Worm (Caenorhabditis elegans) whole organism, L2 larva: ENCODE measurements around the gene gap-1.

ENCODE experiments used
- aly-2 ChIP-seq: fragments of 150-350 bp; optimal IDR thresholded peaks from 2 replicates; lab custom pipeline; 2014; ENCODE audit warnings: missing biosample characterization, missing genetic modification characterization
- lin-39 ChIP-seq: fragments of 150-350 bp; optimal IDR thresholded peaks from 2 replicates; lab custom pipeline; 2014; ENCODE audit warnings: missing biosample characterization, missing genetic modification reagents, missing genetic modification characterization
- sma-9 ChIP-seq, 2 experiments: fragments of 150-350 bp in 1 of 2; sonication (generic microtip) in 1 of 2; optimal IDR thresholded peaks; 2 replicates each; lab custom pipeline; 2014 to 2016; ENCODE audit warnings: missing genetic modification characterization in 2 of 2, mild to moderate bottlenecking in 1 of 2, missing biosample characterization in 1 of 2, missing compliant biosample characterization in 1 of 2, missing genetic modification reagents in 1 of 2, moderate library complexity in 1 of 2
- zag-1 ChIP-seq: fragments of 150-350 bp; optimal IDR thresholded peaks from 2 replicates; lab custom pipeline; 2014; ENCODE audit warnings: missing biosample characterization, missing genetic modification characterization

DNA sequence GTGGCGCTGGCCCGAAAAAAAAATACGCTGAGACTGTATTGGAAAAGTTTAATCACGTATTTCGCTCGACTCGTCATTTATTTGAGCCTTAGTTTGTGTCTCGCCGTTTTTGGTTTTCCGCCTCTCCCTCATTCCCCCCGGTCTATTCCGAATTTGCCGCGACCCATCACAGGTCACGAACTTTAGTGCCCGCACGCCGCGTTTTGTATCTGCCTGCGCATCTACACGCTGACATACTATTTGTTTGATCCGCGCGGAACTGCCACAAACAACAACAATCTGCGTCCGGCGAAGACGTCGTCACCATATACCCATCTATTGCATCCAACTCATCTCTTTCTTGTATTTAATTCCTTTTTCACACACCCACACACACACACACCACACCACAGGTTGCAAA lies 17.9 kb downstream of the gap-1 start:
- TF ChIP-seq aly-2 (tag; lab: Kevin White, UChicago) = no peak
- no peak for TF ChIP-seq sma-9 (GFP tag; optimal IDR thresholded peaks at IDR 0.05; lab: Kevin White, UChicago)
- no peak for TF ChIP-seq sma-9 (tag; optimal IDR thresholded peaks at IDR 0.05; lab: Kevin White, UChicago)
- TF ChIP-seq zag-1 (tag; lab: Kevin White, UChicago) = no peak
- TF ChIP-seq lin-39 (tag; lab: Kevin White, UChicago) = no peak
